Worm (Caenorhabditis elegans) whole organism, young adult: ENCODE results near the gene rbg-3.

Source experiments
- C06A6.2 ChIP-seq: fragments of 200-800 bp; sonication (Bioruptor generic); conservative IDR thresholded peaks from 2 replicates; pipeline ENCODE4 v1.3.6; 2022; ENCODE audit warnings: missing genetic modification characterization, missing compliant biosample characterization
- C17E4.6 ChIP-seq: fragments of 200-800 bp; sonication (Bioruptor generic); IDR thresholded peaks from 2 replicates; pipeline ENCODE4 v1.3.6; 2022; ENCODE audit warnings: missing genetic modification reagents, missing genetic modification characterization, missing compliant biosample characterization
- F22D6.2 ChIP-seq: sonication (generic microtip); optimal IDR thresholded peaks from 2 replicates; lab custom pipeline; 2016; ENCODE audit warnings: mild to moderate bottlenecking, missing genetic modification characterization, missing compliant biosample characterization
- F33H1.4 ChIP-seq: fragments of 200-800 bp; sonication (Bioruptor generic); IDR thresholded peaks from 2 replicates; pipeline ENCODE4 v1.3.6; 2022; ENCODE audit warnings: missing genetic modification reagents, missing genetic modification characterization, missing compliant biosample characterization
- F39B2.1 ChIP-seq: fragments of 200-800 bp; sonication (Bioruptor generic); IDR thresholded peaks from 2 replicates; pipeline ENCODE4 v1.3.6; 2022; ENCODE audit warnings: missing genetic modification reagents, missing genetic modification characterization, missing compliant biosample characterization
- F55B11.4 ChIP-seq: sonication (generic microtip); optimal IDR thresholded peaks from 2 replicates; lab custom pipeline; 2016; ENCODE audit warnings: missing compliant biosample characterization, missing genetic modification characterization, borderline replicate concordance; ENCODE audit not compliant: insufficient read depth
- F57A8.1 ChIP-seq: fragments of 200-800 bp; sonication (Bioruptor generic); optimal IDR thresholded peaks from 2 replicates; lab custom pipeline; 2018; ENCODE audit warnings: mild to moderate bottlenecking, missing genetic modification characterization, moderate library complexity, missing compliant biosample characterization
- K11D2.4 ChIP-seq: fragments of 200-800 bp; sonication (Bioruptor generic); IDR thresholded peaks from 2 replicates; pipeline ENCODE4 v1.3.6; 2022; ENCODE audit warnings: missing genetic modification reagents, missing genetic modification characterization, missing compliant biosample characterization
- K12H6.12 ChIP-seq: fragments of 200-800 bp; sonication (Bioruptor generic); optimal IDR thresholded peaks from 2 replicates; lab custom pipeline; 2018; ENCODE audit warnings: mild to moderate bottlenecking, missing genetic modification characterization, missing compliant biosample characterization
- Y67H2A.10 ChIP-seq: fragments of 200-800 bp; sonication (Bioruptor generic); conservative IDR thresholded peaks from 2 replicates; pipeline ENCODE4 v1.3.6; 2022; ENCODE audit warnings: missing genetic modification reagents, missing genetic modification characterization, missing compliant biosample characterization
- ZK185.1 ChIP-seq: sonication (generic microtip); optimal IDR thresholded peaks from 2 replicates; lab custom pipeline; 2016; ENCODE audit warnings: mild to moderate bottlenecking, missing genetic modification characterization, missing compliant biosample characterization; ENCODE audit not compliant: poor library complexity, severe bottlenecking
- attf-5 ChIP-seq: fragments of 200-800 bp; sonication (Bioruptor generic); optimal IDR thresholded peaks from 2 replicates; lab custom pipeline; 2018; ENCODE audit warnings: mild to moderate bottlenecking, missing genetic modification characterization, missing compliant biosample characterization
- ccch-3 ChIP-seq: fragments of 200-800 bp; sonication (Bioruptor generic); optimal IDR thresholded peaks from 2 replicates; lab custom pipeline; 2018; ENCODE audit warnings: mild to moderate bottlenecking, missing genetic modification characterization, missing compliant biosample characterization
- cebp-1 ChIP-seq, 2 experiments: fragments of 200-800 bp in 1 of 2; sonication (Bioruptor generic) in 1 of 2; sonication (generic microtip) in 1 of 2; IDR thresholded peaks in 1 of 2; optimal IDR thresholded peaks in 1 of 2; 2 replicates each; pipeline versions ENCODE4 v1.3.6 to Lab custom; 2017 to 2022; ENCODE audit warnings: missing compliant biosample characterization in 2 of 2, missing genetic modification characterization in 2 of 2, mild to moderate bottlenecking in 1 of 2, missing genetic modification reagents in 1 of 2, moderate library complexity in 1 of 2
- cebp-2 ChIP-seq: fragments of 200-800 bp; sonication (Bioruptor generic); IDR thresholded peaks from 2 replicates; pipeline ENCODE4 v1.3.6; 2022; ENCODE audit warnings: missing genetic modification characterization, missing compliant biosample characterization
- ceh-58 ChIP-seq: fragments of 200-800 bp; sonication (Bioruptor generic); IDR thresholded peaks from 2 replicates; pipeline ENCODE4 v1.3.6; 2022; ENCODE audit warnings: missing genetic modification characterization, missing compliant biosample characterization
- efl-1 ChIP-seq: fragments of 150-350 bp; optimal IDR thresholded peaks from 2 replicates; lab custom pipeline; 2014; ENCODE audit warnings: missing biosample characterization, missing genetic modification reagents, missing genetic modification characterization
- egrh-3 ChIP-seq: fragments of 200-800 bp; sonication (Bioruptor generic); IDR thresholded peaks from 2 replicates; pipeline ENCODE4 v1.3.6; 2022; ENCODE audit warnings: missing genetic modification reagents, missing genetic modification characterization, missing compliant biosample characterization
- ekl-4 ChIP-seq: fragments of 200-800 bp; sonication (Bioruptor generic); IDR thresholded peaks from 2 replicates; pipeline ENCODE4 v1.3.6; 2022; ENCODE audit warnings: missing genetic modification reagents, missing genetic modification characterization, missing compliant biosample characterization
- ets-4 ChIP-seq: fragments of 200-800 bp; sonication (Bioruptor generic); optimal IDR thresholded peaks from 2 replicates; lab custom pipeline; 2018; ENCODE audit warnings: mild to moderate bottlenecking, missing genetic modification characterization, missing compliant biosample characterization
- hsf-1 ChIP-seq: fragments of 200-800 bp; sonication (Bioruptor generic); IDR thresholded peaks from 2 replicates; pipeline ENCODE4 v1.3.6; 2022; ENCODE audit warnings: missing genetic modification reagents, missing genetic modification characterization, missing compliant biosample characterization
- let-526 ChIP-seq: fragments of 200-800 bp; sonication (Bioruptor generic); IDR thresholded peaks from 2 replicates; pipeline ENCODE4 v1.3.6; 2022; ENCODE audit warnings: missing genetic modification reagents, missing genetic modification characterization, missing compliant biosample characterization
- let-607 ChIP-seq, 2 experiments: fragments of 200-800 bp in 1 of 2; sonication (Bioruptor generic) in 1 of 2; sonication (generic microtip) in 1 of 2; optimal IDR thresholded peaks; 2 replicates each; lab custom pipeline; 2016 to 2018; ENCODE audit warnings: mild to moderate bottlenecking in 2 of 2, missing compliant biosample characterization in 2 of 2, missing genetic modification characterization in 2 of 2, moderate library complexity in 2 of 2, missing genotype in 1 of 2
- lin-35 ChIP-seq, 3 experiments: fragments of 150-350 bp in 2 of 3; sonication (generic microtip) in 1 of 3; optimal IDR thresholded peaks; 2 replicates each; lab custom pipeline; 2014 to 2018; ENCODE audit warnings: missing biosample characterization in 3 of 3, missing genetic modification characterization in 3 of 3, missing genetic modification reagents in 3 of 3
- lin-40 ChIP-seq: sonication (generic microtip); optimal IDR thresholded peaks from 2 replicates; lab custom pipeline; 2016; ENCODE audit warnings: missing genetic modification characterization, mild to moderate bottlenecking, missing compliant biosample characterization, missing genotype, missing genetic modification reagents
- madf-10 ChIP-seq: sonication (generic microtip); optimal IDR thresholded peaks from 2 replicates; lab custom pipeline; 2016; ENCODE audit warnings: mild to moderate bottlenecking, missing genetic modification characterization, missing compliant biosample characterization
- madf-6 ChIP-seq: fragments of 200-800 bp; sonication (Bioruptor generic); IDR thresholded peaks from 2 replicates; pipeline ENCODE4 v1.3.6; 2022; ENCODE audit warnings: missing genetic modification reagents, missing genetic modification characterization, missing compliant biosample characterization
- madf-8 ChIP-seq: fragments of 200-800 bp; sonication (Bioruptor generic); conservative IDR thresholded peaks from 2 replicates; pipeline ENCODE4 v1.3.6; 2022; ENCODE audit warnings: missing genetic modification reagents, missing genetic modification characterization, missing compliant biosample characterization
- mcd-1 ChIP-seq: fragments of 200-800 bp; sonication (Bioruptor generic); IDR thresholded peaks from 2 replicates; pipeline ENCODE4 v1.3.6; 2022; ENCODE audit warnings: missing genetic modification reagents, missing genetic modification characterization, missing compliant biosample characterization
- nfya-1 ChIP-seq: sonication (generic microtip); optimal IDR thresholded peaks from 2 replicates; lab custom pipeline; 2017; ENCODE audit warnings: antibody characterized with exemption, missing compliant biosample characterization, missing genetic modification characterization, borderline replicate concordance; ENCODE audit not compliant: insufficient read depth
- nhr-179 ChIP-seq: sonication (generic microtip); optimal IDR thresholded peaks from 2 replicates; lab custom pipeline; 2016; ENCODE audit warnings: mild to moderate bottlenecking, missing genetic modification characterization, missing compliant biosample characterization
- nhr-80 ChIP-seq: sonication (generic microtip); optimal IDR thresholded peaks from 2 replicates; lab custom pipeline; 2016; ENCODE audit warnings: missing genetic modification characterization, missing compliant biosample characterization
- pha-4 ChIP-seq: fragments of 150-350 bp; sonication (generic microtip); optimal IDR thresholded peaks from 2 replicates; lab custom pipeline; 2014; ENCODE audit warnings: missing biosample characterization, missing genetic modification reagents, missing genetic modification characterization
- rcor-1 ChIP-seq: fragments of 200-800 bp; sonication (Bioruptor generic); IDR thresholded peaks from 2 replicates; pipeline ENCODE4 v1.3.6; 2022; ENCODE audit warnings: missing genetic modification reagents, missing genetic modification characterization, missing compliant biosample characterization
- rec-8 ChIP-seq, 2 experiments: sonication (generic microtip); optimal IDR thresholded peaks; 2 replicates each; lab custom pipeline; 2016; ENCODE audit warnings: mild to moderate bottlenecking in 2 of 2, missing genetic modification characterization in 2 of 2, missing genetic modification reagents in 2 of 2, missing genotype in 2 of 2, missing biosample characterization in 1 of 2, missing compliant biosample characterization in 1 of 2, moderate library complexity in 1 of 2
- repo-1 ChIP-seq: sonication (generic microtip); optimal IDR thresholded peaks from 2 replicates; lab custom pipeline; 2017; ENCODE audit warnings: mild to moderate bottlenecking, missing genetic modification characterization, missing compliant biosample characterization
- snpc-4 ChIP-seq, 5 experiments: fragments of 150-350 bp in 1 of 5; sonication (generic microtip) in 4 of 5; optimal IDR thresholded peaks; 2 replicates each; lab custom pipeline; 2014 to 2018; ENCODE audit warnings: missing genetic modification characterization in 5 of 5, missing biosample characterization in 3 of 5, antibody characterized with exemption in 2 of 5, mild to moderate bottlenecking in 2 of 5, missing compliant biosample characterization in 2 of 5, missing genotype in 2 of 5, moderate library complexity in 2 of 5, missing genetic modification reagents in 1 of 5
- tbp1 ChIP-seq: fragments of 200-800 bp; sonication (Bioruptor generic); optimal IDR thresholded peaks from 2 replicates; lab custom pipeline; 2018; ENCODE audit warnings: mild to moderate bottlenecking, missing genetic modification characterization, missing compliant biosample characterization
- tlf-1 ChIP-seq: fragments of 200-800 bp; sonication (Bioruptor generic); optimal IDR thresholded peaks from 2 replicates; lab custom pipeline; 2018; ENCODE audit warnings: mild to moderate bottlenecking, missing genetic modification characterization, missing compliant biosample characterization
- unc-130 ChIP-seq: sonication (generic microtip); optimal IDR thresholded peaks from 2 replicates; lab custom pipeline; 2016; ENCODE audit warnings: missing genetic modification reagents, missing genetic modification characterization, missing compliant biosample characterization
- unc-62 ChIP-seq: fragments of 150-350 bp; optimal IDR thresholded peaks from 2 replicates; lab custom pipeline; 2014; ENCODE audit warnings: missing biosample characterization, missing genetic modification reagents, missing genetic modification characterization
- xnd-1 ChIP-seq: sonication (generic microtip); optimal IDR thresholded peaks from 2 replicates; lab custom pipeline; 2016; ENCODE audit warnings: missing genotype, missing genetic modification reagents, missing genetic modification characterization, missing compliant biosample characterization
- zfh-2 ChIP-seq: fragments of 200-800 bp; sonication (Bioruptor generic); conservative IDR thresholded peaks from 2 replicates; pipeline ENCODE4 v1.3.6; 2022; ENCODE audit warnings: missing genetic modification reagents, missing genetic modification characterization, missing compliant biosample characterization
- ztf-25 ChIP-seq: fragments of 200-800 bp; sonication (Bioruptor generic); IDR thresholded peaks from 2 replicates; pipeline ENCODE4 v1.3.6; 2022; ENCODE audit warnings: missing genetic modification reagents, missing genetic modification characterization, missing compliant biosample characterization
- ztf-26 ChIP-seq: sonication (generic microtip); optimal IDR thresholded peaks from 2 replicates; lab custom pipeline; 2017; ENCODE audit warnings: missing genetic modification characterization, missing compliant biosample characterization
- ztf-28 ChIP-seq: fragments of 200-800 bp; sonication (Bioruptor generic); IDR thresholded peaks from 2 replicates; pipeline ENCODE4 v1.3.6; 2022; ENCODE audit warnings: missing genetic modification reagents, missing genetic modification characterization, missing compliant biosample characterization
- ztf-3 ChIP-seq: fragments of 200-800 bp; sonication (Bioruptor generic); optimal IDR thresholded peaks from 2 replicates; lab custom pipeline; 2018; ENCODE audit warnings: mild to moderate bottlenecking, missing genetic modification characterization, missing compliant biosample characterization

The rbg-3 gene

DNA sequence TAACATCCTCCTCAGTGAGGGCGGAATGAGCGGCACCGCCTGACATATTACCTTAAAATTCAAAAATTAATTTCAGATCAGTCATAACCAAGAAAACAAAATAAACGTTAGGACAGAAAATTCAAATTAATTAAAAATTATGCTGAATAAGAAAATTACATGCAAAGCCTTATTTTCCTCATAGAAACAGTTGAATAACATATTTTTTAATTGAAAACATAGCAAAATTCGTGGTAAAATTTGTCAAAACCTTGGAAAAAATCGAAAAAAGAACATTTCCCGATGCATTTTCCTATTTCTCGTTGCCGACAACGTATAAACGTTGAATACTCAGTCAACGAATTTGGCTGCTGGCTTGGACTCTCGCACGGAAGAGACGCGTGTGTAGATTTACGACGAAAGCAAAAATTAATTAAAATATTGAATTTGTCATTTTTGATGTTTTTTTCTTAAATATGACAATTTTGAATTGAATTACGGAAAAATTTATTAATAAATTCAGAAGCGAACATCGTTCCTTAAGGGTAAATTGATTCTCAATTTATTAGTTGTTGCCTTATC lies at the start of gene rbg-3, which contains the start of gene rps-0 (continued):
- peak; percentile 57; the same call in 1 of the 2 replicates for TF ChIP-seq Y67H2A.10 (GFP tag; lab: Robert Waterston, UW)
- TF ChIP-seq nfya-1 (tag; lab: Kevin White, UChicago), result no peak
- peak; percentile 76 for TF ChIP-seq K11D2.4 (GFP tag; lab: Robert Waterston, UW)
- no peak for TF ChIP-seq ccch-3 (GFP tag; lab: Kevin White, UChicago)
- peak; percentile 83 for TF ChIP-seq mcd-1 (GFP tag; lab: Robert Waterston, UW)
- 0 out of 2 replicates have a peak, but pooled peaks have one; percentile 30 for TF ChIP-seq ztf-28 (GFP tag; lab: Robert Waterston, UW)
- no peak for TF ChIP-seq cebp-2 (GFP tag; lab: Robert Waterston, UW)
- no peak for TF ChIP-seq ztf-25 (GFP tag; lab: Robert Waterston, UW)
- TF ChIP-seq snpc-4 (GFP tag; optimal IDR thresholded peaks at IDR 0.05; lab: Kevin White, UChicago), result no peak
- TF ChIP-seq snpc-4 (tag; optimal IDR thresholded peaks at IDR 0.05; lab: Kevin White, UChicago), result peak in 3 of 4 experiments; percentile 53 to 74 (median 61)
- peak; percentile 44 for TF ChIP-seq unc-130 (GFP tag; lab: Kevin White, UChicago)
- no peak for TF ChIP-seq zfh-2
- peak; percentile 85 for TF ChIP-seq lin-40 (tag; lab: Kevin White, UChicago)
- peak; percentile 42 for TF ChIP-seq madf-8 (GFP tag; lab: Robert Waterston, UW)
- TF ChIP-seq ekl-4 (GFP tag; lab: Robert Waterston, UW), result peak; percentile 41
- TF ChIP-seq ZK185.1 (tag; lab: Kevin White, UChicago), result peak; percentile 86
- peak; percentile 20 for TF ChIP-seq ztf-26 (tag; lab: Kevin White, UChicago)
- peak; percentile 82 for TF ChIP-seq madf-6 (GFP tag; lab: Robert Waterston, UW)
- peak; percentile 49 for TF ChIP-seq K12H6.12 (tag; lab: Kevin White, UChicago)
- TF ChIP-seq ceh-58, result no peak
- TF ChIP-seq lin-35 (GFP tag; optimal IDR thresholded peaks at IDR 0.05; lab: Kevin White, UChicago), result peak in 2 of 3 experiments; percentile 64 to 92
- TF ChIP-seq xnd-1 (tag; lab: Kevin White, UChicago), result peak; percentile 20
- TF ChIP-seq nhr-80 (tag; lab: Kevin White, UChicago), result peak; percentile 37
- no peak for TF ChIP-seq rec-8 (tag; optimal IDR thresholded peaks at IDR 0.05; lab: Kevin White, UChicago)
- TF ChIP-seq hsf-1 (GFP tag; lab: Robert Waterston, UW), result peak; percentile 56; the same call in 1 of the 2 replicates
- TF ChIP-seq F57A8.1 (GFP tag; lab: Kevin White, UChicago), result no peak
- TF ChIP-seq efl-1, result peak; percentile 62
- TF ChIP-seq F22D6.2, result no peak
- TF ChIP-seq nhr-179 (tag; lab: Kevin White, UChicago), result no peak
- peak; percentile 99 for TF ChIP-seq F33H1.4 (GFP tag; lab: Robert Waterston, UW)
- peak; percentile 88 for TF ChIP-seq tlf-1 (GFP tag; lab: Kevin White, UChicago)
- peak; percentile 77 for TF ChIP-seq madf-10 (tag; lab: Kevin White, UChicago)
- no peak for TF ChIP-seq ztf-3 (GFP tag; lab: Kevin White, UChicago)
- no peak for TF ChIP-seq cebp-1 (GFP tag; IDR thresholded peaks at IDR 0.05; lab: Robert Waterston, UW)
- peak; percentile 80 for TF ChIP-seq cebp-1 (tag; optimal IDR thresholded peaks at IDR 0.05; lab: Kevin White, UChicago)
- TF ChIP-seq attf-5, result peak; percentile 93
- no peak for TF ChIP-seq unc-62 (GFP tag; lab: Kevin White, UChicago)

DNA sequence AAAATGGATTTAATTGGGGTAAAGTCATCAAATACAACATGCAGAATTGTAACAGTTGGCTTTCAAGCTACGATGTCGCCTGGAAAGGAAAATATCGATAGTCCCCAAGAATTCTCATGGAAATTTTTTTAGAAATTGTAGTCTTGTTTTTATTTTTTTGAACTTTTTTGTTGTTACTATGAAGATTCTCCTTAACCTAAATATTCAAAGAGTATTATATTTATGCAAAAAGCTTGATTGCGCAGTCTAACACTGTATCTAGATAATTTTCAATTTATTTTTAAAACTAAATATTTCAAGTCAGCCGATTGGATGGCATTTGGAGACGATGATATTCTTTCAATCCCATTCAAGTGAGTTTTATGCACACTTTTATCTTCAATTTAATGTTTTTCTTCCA lies 49.0 kb upstream of the rbg-3 start, which contains the start of gene pgap-2:
pgap-2 (plus strand) TSS at position 301 of the 400 bp plus-strand sequence.
- TF ChIP-seq F55B11.4 (tag; lab: Kevin White, UChicago), result no peak
- TF ChIP-seq ets-4 (GFP tag; lab: Kevin White, UChicago), result no peak
- TF ChIP-seq rcor-1 (GFP tag; lab: Robert Waterston, UW), result no peak
- TF ChIP-seq pha-4 (tag; lab: Kevin White, UChicago), result no peak
- TF ChIP-seq madf-10 (tag; lab: Kevin White, UChicago), result no peak
- no peak for TF ChIP-seq let-607 (tag; optimal IDR thresholded peaks at IDR 0.05; lab: Kevin White, UChicago)
- TF ChIP-seq repo-1 (tag; lab: Kevin White, UChicago), result no peak
- TF ChIP-seq C06A6.2 (GFP tag; lab: Robert Waterston, UW), result no peak
- TF ChIP-seq C17E4.6 (GFP tag; lab: Robert Waterston, UW), result no peak
- TF ChIP-seq tbp1, result no peak
- TF ChIP-seq F39B2.1 (GFP tag; lab: Robert Waterston, UW), result no peak
- no peak for TF ChIP-seq let-526 (GFP tag; lab: Robert Waterston, UW)
- no peak for TF ChIP-seq egrh-3
